Worm (Caenorhabditis elegans): ENCODE measurements around the gene F43E2.6.

The F43E2.6 gene

DNA sequence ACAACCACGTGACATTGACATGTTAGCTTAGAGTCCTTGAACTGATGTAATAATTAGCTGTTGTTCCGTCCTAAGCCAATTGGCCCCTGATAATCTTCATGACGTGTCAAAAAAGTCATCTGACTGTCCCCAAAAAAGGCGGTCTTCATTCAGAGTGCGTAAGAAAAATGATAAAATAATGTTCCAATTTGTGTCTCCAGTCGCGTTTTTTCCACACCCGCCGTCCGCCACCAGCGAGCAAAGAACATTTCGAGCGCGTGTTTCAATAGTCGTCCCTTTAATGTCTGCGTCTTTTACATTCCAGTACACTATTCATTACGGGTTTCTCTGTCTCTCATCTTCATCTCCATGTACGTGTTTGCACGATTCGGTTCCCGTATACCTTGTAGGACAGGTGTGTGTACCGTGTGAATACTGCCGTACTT, 31.2 kb downstream of the F43E2.6 start (continued):
- no peak for TF ChIP-seq aly-2 (tag; optimal IDR thresholded peaks at IDR 0.05)
- peak; percentile 92 for TF ChIP-seq nhr-102 (tag; optimal IDR thresholded peaks at IDR 0.05)
- no peak for TF ChIP-seq vab-7 (GFP tag; IDR thresholded peaks at IDR 0.05)
- TF ChIP-seq nhr-6 (tag; optimal IDR thresholded peaks at IDR 0.05) = peak; percentile 30
- TF ChIP-seq gei-8 (GFP tag; optimal IDR thresholded peaks at IDR 0.05) = peak; percentile 91
- peak; percentile 85 for TF ChIP-seq saeg-2 (GFP tag; IDR thresholded peaks at IDR 0.05)
- TF ChIP-seq spr-1 (tag; optimal IDR thresholded peaks at IDR 0.05) = peak; percentile 42
- no peak for TF ChIP-seq ceh-82 (tag; optimal IDR thresholded peaks at IDR 0.05)
- no peak for TF ChIP-seq jun-1 (tag; optimal IDR thresholded peaks at IDR 0.05)
- peak; percentile 97 for TF ChIP-seq nhr-28 (tag; optimal IDR thresholded peaks at IDR 0.05)
- TF ChIP-seq Y105C5A.15 (GFP tag; IDR thresholded peaks at IDR 0.05) = no peak

ce11 chrII:7331224-7331623, 37.4 kb downstream of the F43E2.6 start, which contains the start of gene npax-1:
Gene npax-1 (minus strand): TSS chrII:7331324.
- no peak for TF ChIP-seq ceh-44 (GFP tag; IDR thresholded peaks at IDR 0.05)
- TF ChIP-seq F37D6.2 (tag; optimal IDR thresholded peaks at IDR 0.05) = no peak
- peak; percentile 86 for TF ChIP-seq aha-1 (tag)
- no peak for TF ChIP-seq hlh-30 (tag; optimal IDR thresholded peaks at IDR 0.05; ENCODE audit: insufficient read depth)
- no peak for TF ChIP-seq dmd-9 (GFP tag; IDR thresholded peaks at IDR 0.05)

- TF ChIP-seq Y105C5A.15 (GFP tag; IDR thresholded peaks at IDR 0.05) (no peak), madf-9 (GFP tag; conservative IDR thresholded peaks at IDR 0.05) (peak; percentile 61; the same call in 1 of the 2 replicates), lin-29 (GFP tag; IDR thresholded peaks at IDR 0.05) (no peak), daf-19 (GFP tag; conservative IDR thresholded peaks at IDR 0.05) (no peak), dmd-9 (GFP tag; IDR thresholded peaks at IDR 0.05) (no peak), gei-8 (GFP tag; optimal IDR thresholded peaks at IDR 0.05) (no peak), zag-1 (tag; optimal IDR thresholded peaks at IDR 0.05) (no peak), mdl-1 (tag; optimal IDR thresholded peaks at IDR 0.05) (no peak), mxl-3 (GFP tag; optimal IDR thresholded peaks at IDR 0.05) (no peak), pha-4 (GFP tag; IDR thresholded peaks at IDR 0.05) (no peak), pha-4 (tag; optimal IDR thresholded peaks at IDR 0.05) (no peak), ZK546.5 (tag; optimal IDR thresholded peaks at IDR 0.05) (no peak), lir-3 (tag; optimal IDR thresholded peaks at IDR 0.05) (no peak), dmd-6 (GFP tag; IDR thresholded peaks at IDR 0.05) (no peak), ceh-28 (tag; optimal IDR thresholded peaks at IDR 0.05) (no peak), nhr-10 (tag; optimal IDR thresholded peaks at IDR 0.05) (no peak), mdt-29 (GFP tag; IDR thresholded peaks at IDR 0.05) (no peak), duxl-1 (tag; optimal IDR thresholded peaks at IDR 0.05; ENCODE audit: poor library complexity) (no peak), nhr-111 (GFP tag; optimal IDR thresholded peaks at IDR 0.05) (no peak), nhr-41 (GFP tag; IDR thresholded peaks at IDR 0.05) (no peak), ceh-62 (tag; optimal IDR thresholded peaks at IDR 0.05) (no peak), D1046.2 (GFP tag; IDR thresholded peaks at IDR 0.05) (no peak), hlh-30 (tag; optimal IDR thresholded peaks at IDR 0.05; ENCODE audit: insufficient read depth) (peak; percentile 52), ces-1 (GFP tag; optimal IDR thresholded peaks at IDR 0.05) (no peak), sdz-12 (GFP tag; optimal IDR thresholded peaks at IDR 0.05) (peak; percentile 32), spr-3 (GFP tag; optimal IDR thresholded peaks at IDR 0.05) (no peak), fkh-10 (GFP tag; optimal IDR thresholded peaks at IDR 0.05) (peak; percentile 73), nhr-11 (tag; optimal IDR thresholded peaks at IDR 0.05) (peak; percentile 54), aly-2 (tag; optimal IDR thresholded peaks at IDR 0.05) (no peak), cey-2 (tag; optimal IDR thresholded peaks at IDR 0.05; ENCODE audit: borderline replicate concordance, insufficient read depth) (no peak), Y5F2A.4 (GFP tag; optimal IDR thresholded peaks at IDR 0.05) (no peak), ceh-20 (GFP tag; IDR thresholded peaks at IDR 0.05) (peak; percentile 29), spr-1 (tag; optimal IDR thresholded peaks at IDR 0.05) (no peak), fos-1 (tag; optimal IDR thresholded peaks at IDR 0.05) (no peak), egl-27 (tag; optimal IDR thresholded peaks at IDR 0.05) (no peak), lin-1 (GFP tag; IDR thresholded peaks at IDR 0.05) (no peak), saeg-2 (GFP tag; IDR thresholded peaks at IDR 0.05) (no peak), F26F4.8 (GFP tag; conservative IDR thresholded peaks at IDR 0.05) (no peak), tra-1 (GFP tag; IDR thresholded peaks at IDR 0.05) (no peak), jun-1 (tag; optimal IDR thresholded peaks at IDR 0.05) (no peak)
These were observed 41.7 kb downstream of the F43E2.6 start for ce11 chrII:7326997-7327396.
